Worm (Caenorhabditis elegans): ENCODE measurements around the gene F42A8.1.

The F42A8.1 gene

DNA sequence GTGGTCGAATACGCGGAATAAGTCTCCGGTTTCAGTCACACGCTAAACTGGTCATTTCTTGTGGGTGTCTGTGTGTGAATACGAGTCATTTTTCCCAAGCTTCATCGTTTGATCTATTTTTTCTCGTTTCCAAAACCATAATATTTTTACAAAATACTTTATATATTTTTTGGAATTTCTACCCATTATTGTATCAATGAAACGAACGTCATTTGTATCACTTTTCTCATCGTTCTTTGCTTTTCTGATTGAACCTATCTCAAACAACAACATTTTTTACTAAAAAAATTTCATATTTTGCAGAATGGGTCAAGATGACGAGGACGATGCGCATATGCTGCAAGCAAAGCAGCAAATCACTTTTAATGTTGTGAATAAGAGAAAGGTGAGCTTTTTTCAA lies 11.8 kb upstream of the F42A8.1 start, which contains the start of gene mel-11:
Gene mel-11, plus strand, starts transcription at position 301 of the 400 bp plus-strand sequence.
- no peak for TF ChIP-seq blmp-1 (tag; optimal IDR thresholded peaks at IDR 0.05; ENCODE audit: insufficient read depth)
- no peak for TF ChIP-seq aly-2 (tag; optimal IDR thresholded peaks at IDR 0.05)

DNA sequence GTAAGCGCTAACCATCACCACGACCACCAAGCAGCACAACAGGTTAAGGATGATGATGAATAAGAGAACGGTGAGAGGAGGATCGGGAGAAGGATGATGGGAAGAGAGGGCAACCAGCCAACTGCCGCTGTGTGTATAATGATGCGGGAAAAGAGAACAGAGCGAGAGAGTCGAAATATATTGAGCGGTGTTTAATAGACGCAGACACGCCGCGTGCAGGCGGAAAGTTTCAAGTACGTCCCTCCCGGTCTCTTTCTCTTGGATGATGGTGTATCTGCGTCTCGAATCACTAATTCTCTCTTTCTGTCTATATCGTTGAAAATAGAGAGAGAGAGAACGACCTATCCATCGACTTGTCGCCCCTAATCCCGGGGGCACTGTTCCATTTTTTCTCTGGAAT lies 10.3 kb upstream of the F42A8.1 start:
- peak; percentile 52 for TF ChIP-seq C34F6.9 (tag; optimal IDR thresholded peaks at IDR 0.05)
- peak; percentile 37 for TF ChIP-seq nhr-21 (tag; optimal IDR thresholded peaks at IDR 0.05)
- no peak for TF ChIP-seq elt-3 (tag; optimal IDR thresholded peaks at IDR 0.05)
- TF ChIP-seq peb-1 (tag; optimal IDR thresholded peaks at IDR 0.05), result no peak
- TF ChIP-seq unc-55 (GFP tag; optimal IDR thresholded peaks at IDR 0.05), result peak; percentile 51
- no peak for TF ChIP-seq ztf-11 (tag; optimal IDR thresholded peaks at IDR 0.05)
- no peak for TF ChIP-seq R02D3.7 (tag; optimal IDR thresholded peaks at IDR 0.05)
- TF ChIP-seq sem-4 (tag; optimal IDR thresholded peaks at IDR 0.05), result peak; percentile 57
- TF ChIP-seq nhr-11 (tag; optimal IDR thresholded peaks at IDR 0.05), result no peak
- TF ChIP-seq ZK546.5 (tag; optimal IDR thresholded peaks at IDR 0.05), result no peak
- TF ChIP-seq egl-27 (tag; optimal IDR thresholded peaks at IDR 0.05), result peak; percentile 75
- no peak for TF ChIP-seq lin-39 (tag; optimal IDR thresholded peaks at IDR 0.05)
- no peak for TF ChIP-seq nhr-237 (tag; optimal IDR thresholded peaks at IDR 0.05)
- TF ChIP-seq zag-1 (tag; optimal IDR thresholded peaks at IDR 0.05), result peak; percentile 17
- peak; percentile 28 for TF ChIP-seq crh-2 (tag; optimal IDR thresholded peaks at IDR 0.05)
- TF ChIP-seq blmp-1 (tag; optimal IDR thresholded peaks at IDR 0.05; ENCODE audit: insufficient read depth), result peak; percentile 58
- TF ChIP-seq nhr-23 (tag; optimal IDR thresholded peaks at IDR 0.05), result no peak
- TF ChIP-seq mdl-1 (tag; optimal IDR thresholded peaks at IDR 0.05), result peak; percentile 44 to 58
- no peak for TF ChIP-seq ztf-4 (tag; optimal IDR thresholded peaks at IDR 0.05)
- TF ChIP-seq nhr-25 (tag; optimal IDR thresholded peaks at IDR 0.05), result peak; percentile 38
- TF ChIP-seq skn-1 (tag; optimal IDR thresholded peaks at IDR 0.05), result no peak
- TF ChIP-seq lin-11 (tag; optimal IDR thresholded peaks at IDR 0.05), result no peak
- no peak for TF ChIP-seq mbf-1 (tag; optimal IDR thresholded peaks at IDR 0.05)
- no peak for TF ChIP-seq unc-39 (tag; optimal IDR thresholded peaks at IDR 0.05)
- peak; percentile 72 for TF ChIP-seq F13H6.1 (tag; optimal IDR thresholded peaks at IDR 0.05)
- no peak for TF ChIP-seq elt-1 (tag; optimal IDR thresholded peaks at IDR 0.05)
- no peak for TF ChIP-seq nhr-77 (tag; optimal IDR thresholded peaks at IDR 0.05)
- TF ChIP-seq nhr-12 (tag; optimal IDR thresholded peaks at IDR 0.05), result no peak
- TF ChIP-seq ama-1 (optimal IDR thresholded peaks at IDR 0.05), result no peak
- TF ChIP-seq fos-1 (tag; optimal IDR thresholded peaks at IDR 0.05), result peak; percentile 45
- peak; percentile 38 for TF ChIP-seq sma-3 (GFP tag; optimal IDR thresholded peaks at IDR 0.05)
- TF ChIP-seq ztf-1 (GFP tag; conservative IDR thresholded peaks at IDR 0.05), result no peak
- TF ChIP-seq lsy-2 (tag; optimal IDR thresholded peaks at IDR 0.05), result peak in 1 of 2 experiments; percentile 60
- no peak for TF ChIP-seq ceh-82 (tag; optimal IDR thresholded peaks at IDR 0.05)
- TF ChIP-seq alr-1 (tag; optimal IDR thresholded peaks at IDR 0.05), result no peak
- TF ChIP-seq ceh-16 (tag; optimal IDR thresholded peaks at IDR 0.05), result no peak
- peak; percentile 84 for TF ChIP-seq sma-9 (GFP tag; optimal IDR thresholded peaks at IDR 0.05)
- no peak for TF ChIP-seq sma-9 (tag; optimal IDR thresholded peaks at IDR 0.05)
- peak; percentile 75 for TF ChIP-seq nhr-129 (tag; optimal IDR thresholded peaks at IDR 0.05)
- no peak for TF ChIP-seq Y55F3AM.14 (GFP tag; optimal IDR thresholded peaks at IDR 0.05)
- no peak for TF ChIP-seq nhr-10 (tag; optimal IDR thresholded peaks at IDR 0.05)
- no peak for TF ChIP-seq nhr-6 (tag; optimal IDR thresholded peaks at IDR 0.05)
- TF ChIP-seq mab-5 (tag; optimal IDR thresholded peaks at IDR 0.05), result no peak
- no peak for TF ChIP-seq aly-2 (tag; optimal IDR thresholded peaks at IDR 0.05)
- no peak for TF ChIP-seq snpc-4 (tag; optimal IDR thresholded peaks at IDR 0.05)
- no peak for TF ChIP-seq lin-13 (GFP tag; optimal IDR thresholded peaks at IDR 0.05)
- no peak for TF ChIP-seq dmd-4 (tag; optimal IDR thresholded peaks at IDR 0.05)
- TF ChIP-seq unc-62 (GFP tag; optimal IDR thresholded peaks at IDR 0.05), result no peak
- TF ChIP-seq gmeb-1 (tag; optimal IDR thresholded peaks at IDR 0.05), result no peak

Measured in whole organism, L2 larva.